Fruit fly (Drosophila melanogaster): ENCODE data around the gene CkIalpha.

The CkIalpha gene

dm6 chrX:12675798-12676553 is 22.6 kb downstream of the CkIalpha start (continued):
- no peak for TF ChIP-seq CG9727 (GFP tag; optimal IDR thresholded peaks at IDR 0.05)
- TF ChIP-seq CG15269 (tag; optimal IDR thresholded peaks at IDR 0.05): no peak
- TF ChIP-seq Sox100B (GFP tag; optimal IDR thresholded peaks at IDR 0.05): peak; percentile 24
- TF ChIP-seq Hey (tag; optimal IDR thresholded peaks at IDR 0.05): no peak
- peak; percentile 34 for TF ChIP-seq CG2712 (tag; optimal IDR thresholded peaks at IDR 0.05)
- no peak for TF ChIP-seq Dek (tag; optimal IDR thresholded peaks at IDR 0.05)
- TF ChIP-seq CG15514 (GFP tag; optimal IDR thresholded peaks at IDR 0.05): no peak
- peak; percentile 10 for TF ChIP-seq phol (tag; optimal IDR thresholded peaks at IDR 0.05)
- TF ChIP-seq Oli (tag; optimal IDR thresholded peaks at IDR 0.05): no peak
- TF ChIP-seq grau (tag; optimal IDR thresholded peaks at IDR 0.05): peak; percentile 13
- no peak for TF ChIP-seq CG13775 (GFP tag; optimal IDR thresholded peaks at IDR 0.05)
- no peak for TF ChIP-seq salm (tag; optimal IDR thresholded peaks at IDR 0.05)
- no peak for TF ChIP-seq Sin3A (optimal IDR thresholded peaks at IDR 0.05)
- TF ChIP-seq CG17802 (tag; optimal IDR thresholded peaks at IDR 0.05): no peak
- peak; percentile 67 for TF ChIP-seq sens (GFP tag)
- TF ChIP-seq br (optimal IDR thresholded peaks at IDR 0.05): no peak
- TF ChIP-seq Bdp1 (GFP tag; optimal IDR thresholded peaks at IDR 0.05): no peak
- no peak for TF ChIP-seq CG15073 (GFP tag; optimal IDR thresholded peaks at IDR 0.05)
- TF ChIP-seq CG8765 (GFP tag; IDR thresholded peaks at IDR 0.05): no peak
- no peak for TF ChIP-seq hb (GFP tag; IDR thresholded peaks at IDR 0.05; ENCODE audit: partially characterized antibody)
- TF ChIP-seq CG12659 (GFP tag; optimal IDR thresholded peaks at IDR 0.05): peak; percentile 23
- no peak for TF ChIP-seq knrl (GFP tag; IDR thresholded peaks at IDR 0.05; ENCODE audit: partially characterized antibody)
- peak; percentile 69 for TF ChIP-seq CG13894 (tag; optimal IDR thresholded peaks at IDR 0.05)
- no peak for TF ChIP-seq CG12299 (tag; optimal IDR thresholded peaks at IDR 0.05)
- no peak for TF ChIP-seq Fer3 (tag; optimal IDR thresholded peaks at IDR 0.05)
- no peak for TF ChIP-seq CG9215 (GFP tag; IDR thresholded peaks at IDR 0.05)
- TF ChIP-seq CG10979 (tag; optimal IDR thresholded peaks at IDR 0.05): peak; percentile 10
- no peak for TF ChIP-seq croc (GFP tag; conservative IDR thresholded peaks at IDR 0.05)
- TF ChIP-seq sqz (GFP tag; optimal IDR thresholded peaks at IDR 0.05): no peak
- TF ChIP-seq stc (GFP tag; IDR thresholded peaks at IDR 0.05): no peak
- peak; percentile 46 for TF ChIP-seq sd (tag; optimal IDR thresholded peaks at IDR 0.05)
- TF ChIP-seq Fer1 (GFP tag; optimal IDR thresholded peaks at IDR 0.05): no peak
- TF ChIP-seq Ptx1 (GFP tag; IDR thresholded peaks at IDR 0.05): no peak
- no peak for TF ChIP-seq CG2199 (GFP tag; IDR thresholded peaks at IDR 0.05)
- no peak for TF ChIP-seq Ravus (GFP tag; IDR thresholded peaks at IDR 0.05)
- TF ChIP-seq CG8478 (optimal IDR thresholded peaks at IDR 0.05): no peak
- TF ChIP-seq zen2 (GFP tag; IDR thresholded peaks at IDR 0.05; ENCODE audit: partially characterized antibody): no peak
- no peak for TF ChIP-seq ci (GFP tag; IDR thresholded peaks at IDR 0.05)
- no peak for TF ChIP-seq otp (GFP tag; IDR thresholded peaks at IDR 0.05)
- no peak for TF ChIP-seq gcm (GFP tag; optimal IDR thresholded peaks at IDR 0.05)
- TF ChIP-seq D19B (GFP tag; optimal IDR thresholded peaks at IDR 0.05): no peak
- no peak for TF ChIP-seq Usf (GFP tag; optimal IDR thresholded peaks at IDR 0.05)
- no peak for TF ChIP-seq Dfd (GFP tag; optimal IDR thresholded peaks at IDR 0.05)
- peak in 1 of 2 experiments; percentile 21 for TF ChIP-seq eve (GFP tag; optimal IDR thresholded peaks at IDR 0.05)
- no peak for TF ChIP-seq dpn (GFP tag; optimal IDR thresholded peaks at IDR 0.05)
- TF ChIP-seq CG7357 (GFP tag; IDR thresholded peaks at IDR 0.05): no peak
- peak; percentile 26 for TF ChIP-seq CG3281 (GFP tag; optimal IDR thresholded peaks at IDR 0.05)
- peak; percentile 3 for TF ChIP-seq CG8388 (GFP tag; optimal IDR thresholded peaks at IDR 0.05)
- no peak for TF ChIP-seq Lim3 (GFP tag; IDR thresholded peaks at IDR 0.05)
- no peak for TF ChIP-seq CG4617 (GFP tag; optimal IDR thresholded peaks at IDR 0.05; ENCODE audit: borderline replicate concordance)
- TF ChIP-seq Hmr (GFP tag; optimal IDR thresholded peaks at IDR 0.05): peak; percentile 16

Data from whole organism, embryonic.